Fruit fly (Drosophila melanogaster) whole organism, adult: ENCODE measurements around the gene CG13318.

ENCODE experiments used
- Hr96 ChIP-seq: fragments of 200-800 bp; sonication (Bioruptor generic); optimal IDR thresholded peaks from 2 replicates; lab custom pipeline; 2016; ENCODE audit warnings: missing biosample characterization, missing genetic modification characterization
- bab1 ChIP-seq: fragments of 200-800 bp; sonication (Bioruptor generic); optimal IDR thresholded peaks from 3 replicates; lab custom pipeline; 2019; ENCODE audit warnings: missing biosample characterization, mild to moderate bottlenecking, missing genetic modification characterization, moderate library complexity
- kay ChIP-seq: fragments of 200-800 bp; sonication (Bioruptor generic); peaks from one replicate; lab custom pipeline; 2016; ENCODE audit warnings: missing biosample characterization, missing genetic modification characterization, borderline replicate concordance

dm6 chr3R:8773135-8773534 is 644 bp upstream of the CG13318 start, which contains the start of gene CG34301:
- TF ChIP-seq Hr96 (GFP tag; lab: Kevin White, UChicago) = no peak
- peak; percentile 86 for TF ChIP-seq kay
- TF ChIP-seq bab1 = no peak
